Worm (Caenorhabditis elegans) whole organism, mixed stage, embryonic: ENCODE data around the gene C18H7.11.

ENCODE experiments used
- ces-1 ChIP-seq: fragments of 150-350 bp; optimal IDR thresholded peaks from 2 replicates; lab custom pipeline; 2014; ENCODE audit warnings: missing biosample characterization, missing genetic modification reagents, missing genetic modification characterization
- mab-5 ChIP-seq: fragments of 150-350 bp; optimal IDR thresholded peaks from 2 replicates; lab custom pipeline; 2014; ENCODE audit warnings: missing biosample characterization, missing genetic modification characterization
- mep-1 ChIP-seq: fragments of 150-350 bp; optimal IDR thresholded peaks from 2 replicates; lab custom pipeline; 2017; ENCODE audit warnings: missing biosample characterization, missing genetic modification reagents, missing genetic modification characterization, inconsistent platforms
- nhr-2 ChIP-seq: fragments of 150-350 bp; optimal IDR thresholded peaks from 2 replicates; lab custom pipeline; 2014; ENCODE audit warnings: missing biosample characterization, missing genetic modification characterization
- nhr-237 ChIP-seq: fragments of 150-350 bp; optimal IDR thresholded peaks from 2 replicates; lab custom pipeline; 2014; ENCODE audit warnings: missing biosample characterization, missing genetic modification characterization
- nhr-28 ChIP-seq: fragments of 150-350 bp; optimal IDR thresholded peaks from 2 replicates; lab custom pipeline; 2014; ENCODE audit warnings: missing biosample characterization, missing genetic modification characterization
- nhr-76 ChIP-seq: sonication (generic microtip); optimal IDR thresholded peaks from 2 replicates; lab custom pipeline; 2017; ENCODE audit warnings: missing biosample characterization, missing genetic modification characterization
- sem-2 ChIP-seq: fragments of 200-800 bp; sonication (Bioruptor generic); optimal IDR thresholded peaks from 2 replicates; lab custom pipeline; 2018; ENCODE audit warnings: mild to moderate bottlenecking, missing genetic modification characterization, missing compliant biosample characterization
- tbx-8 ChIP-seq: fragments of 200-800 bp; sonication (Bioruptor generic); optimal IDR thresholded peaks from 2 replicates; lab custom pipeline; 2018; ENCODE audit warnings: mild to moderate bottlenecking, missing genetic modification characterization, moderate library complexity, missing compliant biosample characterization
- unc-39 ChIP-seq: fragments of 150-350 bp; optimal IDR thresholded peaks from 2 replicates; lab custom pipeline; 2014; ENCODE audit warnings: missing biosample characterization, missing genetic modification characterization

DNA sequence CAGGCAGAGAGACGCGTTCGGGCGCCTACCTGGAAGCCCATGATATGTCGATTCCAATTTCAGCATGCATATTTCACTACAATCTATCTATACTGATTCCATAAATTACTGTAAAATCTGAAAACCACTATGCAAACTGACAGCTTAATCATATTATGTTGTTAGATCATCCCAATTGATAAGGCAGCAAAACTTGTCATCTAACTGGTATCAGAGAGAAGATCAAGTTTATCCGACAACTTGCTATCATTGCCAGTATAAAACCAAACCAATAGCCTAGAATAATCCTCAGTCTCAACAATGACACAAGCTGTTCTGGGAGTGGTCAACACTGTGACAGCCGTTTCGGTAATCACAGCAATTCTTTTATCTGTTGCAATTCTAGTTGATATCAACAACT, 7.4 kb downstream of the C18H7.11 start, which contains the start of gene col-102:
- TF ChIP-seq ces-1 (GFP tag; lab: Kevin White, UChicago) (no peak), nhr-28 (tag; lab: Kevin White, UChicago) (no peak), nhr-76 (tag; lab: Kevin White, UChicago) (no peak), nhr-237 (tag; lab: Kevin White, UChicago) (no peak), nhr-2 (tag; lab: Kevin White, UChicago) (no peak), sem-2 (GFP tag; lab: Kevin White, UChicago) (no peak), unc-39 (tag; lab: Kevin White, UChicago) (no peak), mep-1 (tag; lab: Kevin White, UChicago) (no peak), tbx-8 (GFP tag; lab: Kevin White, UChicago) (no peak), mab-5 (tag; lab: Kevin White, UChicago) (no peak)
